Worm (Caenorhabditis elegans) whole organism, early embryonic: ENCODE measurements around the gene lido-14.

Experiments used
- aly-1 ChIP-seq: sonication (generic microtip); optimal IDR thresholded peaks from 2 replicates; lab custom pipeline; 2016; ENCODE audit warnings: missing genetic modification characterization, missing compliant biosample characterization
- ama-1 ChIP-seq: fragments of 150-350 bp; optimal IDR thresholded peaks from 2 replicates; lab custom pipeline; 2014
- ceh-13 ChIP-seq: fragments of 200-800 bp; sonication (Bioruptor generic); optimal IDR thresholded peaks from 2 replicates; lab custom pipeline; 2018; ENCODE audit warnings: mild to moderate bottlenecking, missing genetic modification characterization, missing compliant biosample characterization
- hmbx-1 ChIP-seq: sonication (generic microtip); optimal IDR thresholded peaks from 2 replicates; lab custom pipeline; 2016; ENCODE audit warnings: mild to moderate bottlenecking, missing genetic modification characterization, missing compliant biosample characterization
- hmg-4 ChIP-seq: fragments of 200-800 bp; sonication (Bioruptor generic); optimal IDR thresholded peaks from 2 replicates; lab custom pipeline; 2018; ENCODE audit warnings: mild to moderate bottlenecking, missing genetic modification characterization, missing compliant biosample characterization
- scrt-1 ChIP-seq: fragments of 200-800 bp; sonication (Bioruptor generic); IDR thresholded peaks from 2 replicates; pipeline ENCODE4 v1.3.6; 2022; ENCODE audit warnings: missing genetic modification characterization, missing compliant biosample characterization
- tra-4 ChIP-seq: sonication (generic microtip); optimal IDR thresholded peaks from 2 replicates; lab custom pipeline; 2017; ENCODE audit warnings: missing genetic modification characterization, missing compliant biosample characterization

ce11 chrII:3313442-3313841 lies 45.5 kb upstream of the lido-14 start, which contains the start of gene F39E9.6:
- no peak for TF ChIP-seq ama-1 (lab: Kevin White, UChicago)
- no peak for TF ChIP-seq scrt-1 (GFP tag; lab: Robert Waterston, UW)
- no peak for TF ChIP-seq aly-1 (tag; lab: Kevin White, UChicago)
- no peak for TF ChIP-seq hmbx-1 (tag; lab: Kevin White, UChicago)
- no peak for TF ChIP-seq tra-4 (tag; lab: Kevin White, UChicago)
- no peak for TF ChIP-seq ceh-13 (GFP tag; lab: Kevin White, UChicago)
- no peak for TF ChIP-seq hmg-4 (GFP tag; lab: Kevin White, UChicago)
